Fruit fly (Drosophila melanogaster) whole organism, embryonic: Measurements from ENCODE around the gene CG15539.

Experiments used
- Atf3 ChIP-seq: fragments of 200-800 bp; sonication (Bioruptor generic); optimal IDR thresholded peaks from 3 replicates; lab custom pipeline; 2016; ENCODE audit warnings: missing biosample characterization, missing genetic modification characterization
- CG10321 ChIP-seq: fragments of 200-800 bp; sonication (Bioruptor generic); IDR thresholded peaks from 2 replicates; pipeline ENCODE4 v1.3.6; 2022; ENCODE audit warnings: missing biosample characterization, missing genetic modification characterization
- CG10979 ChIP-seq: fragments of 200-800 bp; sonication (Bioruptor generic); optimal IDR thresholded peaks from 2 replicates; lab custom pipeline; 2018; ENCODE audit warnings: missing biosample characterization, mild to moderate bottlenecking, missing genetic modification characterization, moderate library complexity
- CG11696 ChIP-seq: fragments of 200-800 bp; sonication (Bioruptor generic); IDR thresholded peaks from 2 replicates; pipeline ENCODE4 v1.3.6; 2022; ENCODE audit warnings: missing biosample characterization, missing genetic modification characterization
- CG1647 ChIP-seq: fragments of 200-800 bp; sonication (Bioruptor generic); optimal IDR thresholded peaks from 3 replicates; lab custom pipeline; 2016; ENCODE audit warnings: missing biosample characterization, missing genetic modification characterization
- CG16863 ChIP-seq: fragments of 200-800 bp; sonication (Bioruptor generic); optimal IDR thresholded peaks from 3 replicates; lab custom pipeline; 2016; ENCODE audit warnings: missing biosample characterization, missing genetic modification characterization
- CG1832 ChIP-seq: fragments of 200-800 bp; sonication (Bioruptor generic); optimal IDR thresholded peaks from 2 replicates; lab custom pipeline; 2017; ENCODE audit warnings: missing biosample characterization, mild to moderate bottlenecking, missing genetic modification characterization, inconsistent platforms
- CG18599 ChIP-seq: fragments of 200-800 bp; sonication (Bioruptor generic); optimal IDR thresholded peaks from 3 replicates; lab custom pipeline; 2017; ENCODE audit warnings: missing biosample characterization, missing genetic modification characterization, mild to moderate bottlenecking, moderate library complexity, missing genetic modification reagents
- CG2875 ChIP-seq: fragments of 200-800 bp; sonication (Bioruptor generic); optimal IDR thresholded peaks from 2 replicates; lab custom pipeline; 2017; ENCODE audit warnings: missing biosample characterization, mild to moderate bottlenecking, missing genetic modification characterization, missing genetic modification reagents
- CG3726 ChIP-seq: fragments of 200-800 bp; sonication (Bioruptor generic); IDR thresholded peaks from 3 replicates; pipeline ENCODE4, ENCODE4 v1.3.6; 2022; ENCODE audit warnings: missing biosample characterization, missing genetic modification characterization
- CG8089 ChIP-seq: fragments of 200-800 bp; sonication (Bioruptor generic); optimal IDR thresholded peaks from 3 replicates; lab custom pipeline; 2016; ENCODE audit warnings: missing biosample characterization, missing genetic modification characterization
- CG8924 ChIP-seq: fragments of 200-800 bp; optimal IDR thresholded peaks from 3 replicates; lab custom pipeline; 2019; ENCODE audit warnings: missing biosample characterization, mild to moderate bottlenecking, missing genetic modification characterization, moderate library complexity
- CG8944 ChIP-seq: fragments of 200-800 bp; sonication (Bioruptor generic); optimal IDR thresholded peaks from 3 replicates; lab custom pipeline; 2016; ENCODE audit warnings: missing biosample characterization, missing genetic modification characterization
- CG9609 ChIP-seq: fragments of 200-800 bp; sonication (Bioruptor generic); optimal IDR thresholded peaks from 3 replicates; lab custom pipeline; 2016; ENCODE audit warnings: missing biosample characterization, missing genetic modification characterization
- Chrac-16 ChIP-seq: fragments of 200-800 bp; sonication (Bioruptor generic); optimal IDR thresholded peaks from 3 replicates; lab custom pipeline; 2016; ENCODE audit warnings: missing biosample characterization, missing genetic modification characterization
- D ChIP-seq, 2 experiments: fragments of 200-800 bp in 1 of 2; fragments of >200 bp in 1 of 2; sonication (Bioruptor generic) in 1 of 2; optimal IDR thresholded peaks; 2 replicates in 1 of 2; 3 replicates in 1 of 2; lab custom pipeline; 2017; ENCODE audit warnings: mild to moderate bottlenecking in 1 of 2, missing biosample characterization in 1 of 2, missing genetic modification characterization in 1 of 2, missing genetic modification reagents in 1 of 2
- Dll ChIP-seq: fragments of 200-800 bp; sonication (Bioruptor generic); IDR thresholded peaks from 4 replicates; pipeline ENCODE4 v1.3.6; 2022; ENCODE audit warnings: missing biosample characterization, missing genetic modification characterization; ENCODE audit not compliant: partially characterized antibody
- GATAe ChIP-seq: fragments of 200-800 bp; sonication (Bioruptor generic); conservative IDR thresholded peaks from 2 replicates; pipeline ENCODE4 v1.3.6; 2022; ENCODE audit warnings: missing biosample characterization, missing genetic modification characterization
- HHEX ChIP-seq: fragments of 200-800 bp; sonication (Bioruptor generic); optimal IDR thresholded peaks from 3 replicates; lab custom pipeline; 2017; ENCODE audit warnings: missing biosample characterization, mild to moderate bottlenecking, missing genetic modification characterization, missing genetic modification reagents
- HLH4C ChIP-seq: fragments of 200-800 bp; sonication (Bioruptor generic); IDR thresholded peaks from 3 replicates; pipeline ENCODE4 v1.3.6; 2022; ENCODE audit warnings: missing biosample characterization, missing genetic modification characterization; ENCODE audit not compliant: partially characterized antibody
- HmgD ChIP-seq: fragments of 200-800 bp; sonication (Bioruptor generic); optimal IDR thresholded peaks from 3 replicates; lab custom pipeline; 2016; ENCODE audit warnings: missing biosample characterization, missing genetic modification characterization
- Hsf ChIP-seq: fragments of 200-800 bp; sonication (Bioruptor generic); optimal IDR thresholded peaks from 3 replicates; lab custom pipeline; 2016; ENCODE audit warnings: missing biosample characterization, missing genetic modification characterization
- Jarid2 ChIP-seq: fragments of 200-800 bp; sonication (Bioruptor generic); optimal IDR thresholded peaks from 3 replicates; lab custom pipeline; 2017; ENCODE audit warnings: mild to moderate bottlenecking, missing biosample characterization, missing genetic modification reagents, missing genetic modification characterization
- MESR4 ChIP-seq: fragments of 200-800 bp; sonication (Bioruptor generic); optimal IDR thresholded peaks from 2 replicates; lab custom pipeline; 2018; ENCODE audit warnings: missing biosample characterization, mild to moderate bottlenecking, missing genetic modification characterization, moderate library complexity
- Scr ChIP-seq: fragments of 200-800 bp; sonication (Bioruptor generic); IDR thresholded peaks from 2 replicates; pipeline ENCODE4 v1.3.6; 2022; ENCODE audit warnings: missing biosample characterization, missing genetic modification characterization; ENCODE audit not compliant: partially characterized antibody
- Tbp ChIP-seq: fragments of >200 bp; optimal IDR thresholded peaks from 2 replicates; lab custom pipeline; 2018; ENCODE audit warnings: missing biosample characterization, missing genetic modification characterization
- al ChIP-seq: fragments of 200-800 bp; sonication (Bioruptor generic); IDR thresholded peaks from 2 replicates; pipeline ENCODE4 v1.3.6; 2022; ENCODE audit warnings: missing biosample characterization, missing genetic modification characterization
- az2 ChIP-seq: fragments of 200-800 bp; sonication (Bioruptor generic); optimal IDR thresholded peaks from 3 replicates; lab custom pipeline; 2016; ENCODE audit warnings: missing biosample characterization, missing genetic modification characterization
- crc ChIP-seq: fragments of 200-800 bp; sonication (Bioruptor generic); optimal IDR thresholded peaks from 2 replicates; lab custom pipeline; 2016; ENCODE audit warnings: missing biosample characterization, missing genetic modification characterization
- cwo ChIP-seq: fragments of 200-800 bp; sonication (Bioruptor generic); optimal IDR thresholded peaks from 3 replicates; lab custom pipeline; 2017; ENCODE audit warnings: missing biosample characterization, missing genetic modification characterization, mild to moderate bottlenecking, moderate library complexity, missing genetic modification reagents
- dimm ChIP-seq: fragments of 200-800 bp; sonication (Bioruptor generic); IDR thresholded peaks from 2 replicates; pipeline ENCODE4 v1.3.6; 2022; ENCODE audit warnings: missing biosample characterization, missing genetic modification characterization
- emc ChIP-seq: fragments of 200-800 bp; sonication (Bioruptor generic); optimal IDR thresholded peaks from 2 replicates; lab custom pipeline; 2016; ENCODE audit warnings: missing biosample characterization, missing genetic modification characterization
- fu2 ChIP-seq: fragments of 200-800 bp; sonication (Bioruptor generic); optimal IDR thresholded peaks from 2 replicates; lab custom pipeline; 2016; ENCODE audit warnings: missing biosample characterization, missing genetic modification characterization
- gcm ChIP-seq: fragments of 200-800 bp; sonication (Bioruptor generic); optimal IDR thresholded peaks from 2 replicates; lab custom pipeline; 2019; ENCODE audit warnings: missing biosample characterization, mild to moderate bottlenecking, missing genetic modification characterization, moderate library complexity
- gem ChIP-seq: fragments of 200-800 bp; sonication (Bioruptor generic); optimal IDR thresholded peaks from 2 replicates; lab custom pipeline; 2019; ENCODE audit warnings: missing biosample characterization, mild to moderate bottlenecking, missing genetic modification characterization, moderate library complexity
- gro ChIP-seq: fragments of 200-800 bp; sonication (Bioruptor generic); optimal IDR thresholded peaks from 2 replicates; lab custom pipeline; 2016; ENCODE audit warnings: missing biosample characterization, missing genetic modification characterization
- ham ChIP-seq: fragments of 200-800 bp; sonication (Bioruptor generic); IDR thresholded peaks from 2 replicates; pipeline ENCODE4 v1.3.6; 2022; ENCODE audit warnings: missing biosample characterization, missing genetic modification characterization
- kni ChIP-seq: fragments of 200-800 bp; sonication (Bioruptor generic); optimal IDR thresholded peaks from 3 replicates; lab custom pipeline; 2017; ENCODE audit warnings: mild to moderate bottlenecking, missing biosample characterization, missing genetic modification reagents, missing genetic modification characterization
- knrl ChIP-seq: fragments of 200-800 bp; sonication (Bioruptor generic); IDR thresholded peaks from 3 replicates; pipeline ENCODE4 v1.3.6; 2022; ENCODE audit warnings: missing biosample characterization, missing genetic modification characterization; ENCODE audit not compliant: partially characterized antibody
- maf-S ChIP-seq: fragments of 200-800 bp; sonication (Bioruptor generic); optimal IDR thresholded peaks from 2 replicates; lab custom pipeline; 2016; ENCODE audit warnings: missing biosample characterization, missing genetic modification characterization
- org-1 ChIP-seq: fragments of 200-800 bp; sonication (Bioruptor generic); optimal IDR thresholded peaks from 2 replicates; lab custom pipeline; 2017; ENCODE audit warnings: missing biosample characterization, missing genetic modification characterization
- psq ChIP-seq: fragments of 200-800 bp; sonication (Bioruptor generic); optimal IDR thresholded peaks from 2 replicates; lab custom pipeline; 2017; ENCODE audit warnings: missing biosample characterization, missing genetic modification characterization
- schlank ChIP-seq: fragments of 200-800 bp; sonication (Bioruptor generic); optimal IDR thresholded peaks from 2 replicates; lab custom pipeline; 2018; ENCODE audit warnings: missing biosample characterization, mild to moderate bottlenecking, missing genetic modification characterization
- sisA ChIP-seq: fragments of 200-800 bp; sonication (Bioruptor generic); IDR thresholded peaks from 2 replicates; pipeline ENCODE4 v1.3.6; 2022; ENCODE audit warnings: missing biosample characterization, missing genetic modification characterization
- slp2 ChIP-seq: fragments of 200-800 bp; sonication (Bioruptor generic); optimal IDR thresholded peaks from 2 replicates; lab custom pipeline; 2016; ENCODE audit warnings: missing biosample characterization, missing genetic modification characterization
- ssp ChIP-seq: fragments of 200-800 bp; sonication (Bioruptor generic); IDR thresholded peaks from 2 replicates; pipeline ENCODE4 v1.3.6; 2022; ENCODE audit warnings: missing biosample characterization, missing genetic modification characterization
- tio ChIP-seq: fragments of 200-800 bp; sonication (Bioruptor generic); optimal IDR thresholded peaks from 2 replicates; lab custom pipeline; 2017; ENCODE audit warnings: missing biosample characterization, missing genetic modification characterization, inconsistent platforms
- unpg ChIP-seq: fragments of 200-800 bp; sonication (Bioruptor generic); optimal IDR thresholded peaks from 3 replicates; lab custom pipeline; 2018; ENCODE audit warnings: missing biosample characterization, mild to moderate bottlenecking, missing genetic modification characterization, moderate library complexity
- yki ChIP-seq: fragments of >200 bp; optimal IDR thresholded peaks from 3 replicates; lab custom pipeline; 2018
- z ChIP-seq: fragments of 200-800 bp; sonication (Bioruptor generic); IDR thresholded peaks from 3 replicates; pipeline ENCODE4 v1.3.6; 2022; ENCODE audit warnings: missing biosample characterization, missing genetic modification characterization

Gene CG15539

dm6 chr3R:30531989-30532653, 26.3 kb downstream of the CG15539 start, which contains the start of gene tmod (continued):
- TF ChIP-seq CG3726 (GFP tag; lab: Robert Waterston, UW) (no peak), slp2 (GFP tag; lab: Kevin White, UChicago) (no peak), cwo (GFP tag; lab: Kevin White, UChicago) (no peak), CG8089 (GFP tag; lab: Kevin White, UChicago) (peak; percentile 50), Hsf (GFP tag; lab: Kevin White, UChicago) (no peak), schlank (tag; lab: Kevin White, UChicago) (no peak), CG8944 (GFP tag; lab: Kevin White, UChicago) (peak; percentile 41), Tbp (no peak), yki (lab: Kevin White, UChicago) (no peak), HLH4C (no peak), D (optimal IDR thresholded peaks at IDR 0.05; lab: Kevin White, UChicago) (no peak), D (GFP tag; optimal IDR thresholded peaks at IDR 0.05; lab: Kevin White, UChicago) (peak; percentile 38), CG18599 (GFP tag; lab: Kevin White, UChicago) (no peak), Scr (GFP tag; lab: Robert Waterston, UW) (no peak), CG1647 (GFP tag; lab: Kevin White, UChicago) (no peak), org-1 (GFP tag; lab: Kevin White, UChicago) (peak; percentile 2), MESR4 (GFP tag; lab: Kevin White, UChicago) (no peak), crc (no peak), z (GFP tag; lab: Robert Waterston, UW) (no peak), Jarid2 (GFP tag; lab: Kevin White, UChicago) (peak; percentile 12), gro (GFP tag; lab: Kevin White, UChicago) (no peak), dimm (GFP tag; lab: Robert Waterston, UW) (peak; percentile 13; the same call in 1 of the 2 replicates), psq (no peak), GATAe (GFP tag; lab: Robert Waterston, UW) (no peak), Chrac-16 (GFP tag; lab: Kevin White, UChicago) (no peak), tio (GFP tag; lab: Kevin White, UChicago) (peak; percentile 34), Dll (GFP tag; lab: Robert Waterston, UW) (no peak), CG10321 (GFP tag; lab: Robert Waterston, UW) (peak; percentile 95), ssp (GFP tag; lab: Robert Waterston, UW) (no peak), al (no peak), HmgD (GFP tag; lab: Kevin White, UChicago) (no peak), knrl (GFP tag; lab: Robert Waterston, UW) (no peak), fu2 (GFP tag; lab: Kevin White, UChicago) (no peak), unpg (peak; percentile 64), HHEX (GFP tag; lab: Kevin White, UChicago) (no peak), ham (GFP tag; lab: Robert Waterston, UW) (no peak), maf-S (peak; percentile 31), CG9609 (GFP tag; lab: Kevin White, UChicago) (peak; percentile 31), kni (GFP tag; lab: Kevin White, UChicago) (peak; percentile 17), gem (tag; lab: Kevin White, UChicago) (peak; percentile 80), Atf3 (GFP tag; lab: Kevin White, UChicago) (no peak), CG2875 (peak; percentile 71), CG1832 (peak; percentile 83), CG16863 (no peak), az2 (peak; percentile 58), emc (GFP tag; lab: Kevin White, UChicago) (no peak), CG10979 (peak; percentile 78), sisA (GFP tag; lab: Robert Waterston, UW) (0 out of 2 replicates have a peak, but pooled peaks have one; percentile 42), CG8924 (tag; lab: Kevin White, UChicago) (peak; percentile 48), CG11696 (GFP tag; lab: Robert Waterston, UW) (no peak), gcm (GFP tag; lab: Kevin White, UChicago) (peak; percentile 40)
